Worm (Caenorhabditis elegans) whole organism, young adult: Measurements from ENCODE around the gene hip-1.

ENCODE experiments used
- K11D2.4 ChIP-seq: fragments of 200-800 bp; sonication (Bioruptor generic); IDR thresholded peaks from 2 replicates; pipeline ENCODE4 v1.3.6; 2022; ENCODE audit warnings: missing genetic modification reagents, missing genetic modification characterization, missing compliant biosample characterization
- K12H6.12 ChIP-seq: fragments of 200-800 bp; sonication (Bioruptor generic); optimal IDR thresholded peaks from 2 replicates; lab custom pipeline; 2018; ENCODE audit warnings: mild to moderate bottlenecking, missing genetic modification characterization, missing compliant biosample characterization
- Y56A3A.18 ChIP-seq: fragments of 200-800 bp; sonication (Bioruptor generic); IDR thresholded peaks from 2 replicates; pipeline ENCODE4 v1.3.6; 2022; ENCODE audit warnings: missing genetic modification reagents, missing genetic modification characterization, missing compliant biosample characterization
- ama-1 ChIP-seq, 3 experiments: fragments of 150-350 bp in 1 of 3; sonication (generic microtip) in 2 of 3; optimal IDR thresholded peaks; 2 replicates each; lab custom pipeline; 2014 to 2018; ENCODE audit warnings: missing biosample characterization in 2 of 3, missing genetic modification characterization in 2 of 3, missing genetic modification reagents in 2 of 3
- cebp-1 ChIP-seq, 2 experiments: fragments of 200-800 bp in 1 of 2; sonication (Bioruptor generic) in 1 of 2; sonication (generic microtip) in 1 of 2; IDR thresholded peaks in 1 of 2; optimal IDR thresholded peaks in 1 of 2; 2 replicates each; pipeline versions ENCODE4 v1.3.6 to Lab custom; 2017 to 2022; ENCODE audit warnings: missing compliant biosample characterization in 2 of 2, missing genetic modification characterization in 2 of 2, mild to moderate bottlenecking in 1 of 2, missing genetic modification reagents in 1 of 2, moderate library complexity in 1 of 2
- ceh-91 ChIP-seq: fragments of 200-800 bp; sonication (Bioruptor generic); IDR thresholded peaks from 2 replicates; pipeline ENCODE4 v1.3.6; 2022; ENCODE audit warnings: missing genetic modification reagents, missing genetic modification characterization, missing compliant biosample characterization
- chd-7 ChIP-seq: sonication (generic microtip); optimal IDR thresholded peaks from 2 replicates; lab custom pipeline; 2016; ENCODE audit warnings: mild to moderate bottlenecking, missing genetic modification characterization, moderate library complexity, missing compliant biosample characterization
- dpl-1 ChIP-seq: fragments of 150-350 bp; optimal IDR thresholded peaks from 2 replicates; lab custom pipeline; 2014; ENCODE audit warnings: missing biosample characterization, missing genetic modification reagents, missing genetic modification characterization
- egl-18 ChIP-seq: fragments of 200-800 bp; sonication (Bioruptor generic); IDR thresholded peaks from 2 replicates; pipeline ENCODE4 v1.3.6; 2022; ENCODE audit warnings: missing genetic modification reagents, missing genetic modification characterization, missing compliant biosample characterization
- egl-44 ChIP-seq: fragments of 200-800 bp; sonication (Bioruptor generic); IDR thresholded peaks from 2 replicates; pipeline ENCODE4 v1.3.6; 2022; ENCODE audit warnings: missing genetic modification reagents, missing genetic modification characterization, missing compliant biosample characterization
- egrh-3 ChIP-seq: fragments of 200-800 bp; sonication (Bioruptor generic); IDR thresholded peaks from 2 replicates; pipeline ENCODE4 v1.3.6; 2022; ENCODE audit warnings: missing genetic modification reagents, missing genetic modification characterization, missing compliant biosample characterization
- hmg-20 ChIP-seq: fragments of 200-800 bp; sonication (Bioruptor generic); IDR thresholded peaks from 2 replicates; pipeline ENCODE4 v1.3.6; 2022; ENCODE audit warnings: missing genetic modification reagents, missing genetic modification characterization, missing compliant biosample characterization
- hsf-1 ChIP-seq: fragments of 200-800 bp; sonication (Bioruptor generic); IDR thresholded peaks from 2 replicates; pipeline ENCODE4 v1.3.6; 2022; ENCODE audit warnings: missing genetic modification reagents, missing genetic modification characterization, missing compliant biosample characterization
- lin-35 ChIP-seq, 3 experiments: fragments of 150-350 bp in 2 of 3; sonication (generic microtip) in 1 of 3; optimal IDR thresholded peaks; 2 replicates each; lab custom pipeline; 2014 to 2018; ENCODE audit warnings: missing biosample characterization in 3 of 3, missing genetic modification characterization in 3 of 3, missing genetic modification reagents in 3 of 3
- lin-40 ChIP-seq: sonication (generic microtip); optimal IDR thresholded peaks from 2 replicates; lab custom pipeline; 2016; ENCODE audit warnings: missing genetic modification characterization, mild to moderate bottlenecking, missing compliant biosample characterization, missing genotype, missing genetic modification reagents
- nfya-1 ChIP-seq: sonication (generic microtip); optimal IDR thresholded peaks from 2 replicates; lab custom pipeline; 2017; ENCODE audit warnings: antibody characterized with exemption, missing compliant biosample characterization, missing genetic modification characterization, borderline replicate concordance; ENCODE audit not compliant: insufficient read depth
- nhr-80 ChIP-seq: sonication (generic microtip); optimal IDR thresholded peaks from 2 replicates; lab custom pipeline; 2016; ENCODE audit warnings: missing genetic modification characterization, missing compliant biosample characterization
- pha-4 ChIP-seq: fragments of 150-350 bp; sonication (generic microtip); optimal IDR thresholded peaks from 2 replicates; lab custom pipeline; 2014; ENCODE audit warnings: missing biosample characterization, missing genetic modification reagents, missing genetic modification characterization
- sea-2 ChIP-seq: fragments of 200-800 bp; sonication (Bioruptor generic); IDR thresholded peaks from 2 replicates; pipeline ENCODE4 v1.3.6; 2022; ENCODE audit warnings: missing genetic modification characterization, missing compliant biosample characterization
- zfh-2 ChIP-seq: fragments of 200-800 bp; sonication (Bioruptor generic); conservative IDR thresholded peaks from 2 replicates; pipeline ENCODE4 v1.3.6; 2022; ENCODE audit warnings: missing genetic modification reagents, missing genetic modification characterization, missing compliant biosample characterization

Gene hip-1

DNA sequence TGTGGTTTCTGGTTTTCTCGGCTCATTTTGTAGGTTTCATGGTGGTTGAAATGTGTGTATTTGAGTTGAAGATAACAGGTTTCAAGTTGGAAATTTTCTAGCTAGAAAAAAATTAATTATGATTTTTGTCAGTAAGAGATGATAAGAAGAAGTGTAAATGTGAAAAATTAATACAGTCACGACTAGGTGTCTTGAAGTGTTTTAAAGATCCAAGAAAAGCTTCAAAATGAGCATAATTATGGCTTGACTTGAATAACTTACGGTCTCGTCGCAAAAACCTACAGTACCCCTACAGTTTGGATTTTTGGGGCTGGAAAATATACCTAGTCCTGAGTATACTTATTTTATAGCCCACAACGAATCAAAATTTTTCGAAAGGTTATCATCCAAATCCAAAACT, 51.9 kb downstream of the hip-1 start, which contains the start of gene exc-12:
Gene exc-12 (minus strand): TSS at position 101 of the 400 bp plus-strand sequence.
- TF ChIP-seq egl-18 (GFP tag; lab: Robert Waterston, UW) (no peak), nhr-80 (tag; lab: Kevin White, UChicago) (no peak), pha-4 (tag; lab: Kevin White, UChicago) (no peak), hmg-20 (GFP tag; lab: Robert Waterston, UW) (no peak), nfya-1 (tag; lab: Kevin White, UChicago) (no peak), ama-1 (optimal IDR thresholded peaks at IDR 0.05; lab: Kevin White, UChicago) (no peak), ama-1 (GFP tag; optimal IDR thresholded peaks at IDR 0.05; lab: Kevin White, UChicago) (no peak), hsf-1 (GFP tag; lab: Robert Waterston, UW) (no peak), lin-35 (GFP tag; optimal IDR thresholded peaks at IDR 0.05; lab: Kevin White, UChicago) (no peak), egrh-3 (GFP tag; lab: Robert Waterston, UW) (no peak), egl-44 (GFP tag; lab: Robert Waterston, UW) (no peak), chd-7 (no peak), K11D2.4 (GFP tag; lab: Robert Waterston, UW) (no peak)

DNA sequence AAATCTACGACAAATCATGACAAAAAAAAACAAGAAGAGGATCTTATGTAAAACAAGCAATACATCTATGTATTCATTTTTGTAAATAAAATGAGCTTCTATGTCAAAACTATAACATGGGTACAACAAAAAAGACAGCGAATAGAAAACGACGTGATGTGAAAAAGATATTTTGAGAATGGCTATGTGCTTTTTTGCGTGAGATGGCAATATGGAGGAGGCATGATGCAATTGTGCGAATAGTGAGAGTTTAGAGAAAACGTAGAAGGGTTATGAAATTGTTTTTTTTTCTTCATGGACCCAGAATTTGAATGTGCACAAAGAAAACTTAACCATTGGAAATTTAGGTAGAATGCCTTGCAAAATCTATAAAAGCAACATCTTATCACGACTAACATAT, 56.3 kb downstream of the hip-1 start:
- peak in 1 of 3 experiments; percentile 14 for TF ChIP-seq lin-35 (GFP tag; optimal IDR thresholded peaks at IDR 0.05; lab: Kevin White, UChicago)
- TF ChIP-seq dpl-1 = no peak

DNA sequence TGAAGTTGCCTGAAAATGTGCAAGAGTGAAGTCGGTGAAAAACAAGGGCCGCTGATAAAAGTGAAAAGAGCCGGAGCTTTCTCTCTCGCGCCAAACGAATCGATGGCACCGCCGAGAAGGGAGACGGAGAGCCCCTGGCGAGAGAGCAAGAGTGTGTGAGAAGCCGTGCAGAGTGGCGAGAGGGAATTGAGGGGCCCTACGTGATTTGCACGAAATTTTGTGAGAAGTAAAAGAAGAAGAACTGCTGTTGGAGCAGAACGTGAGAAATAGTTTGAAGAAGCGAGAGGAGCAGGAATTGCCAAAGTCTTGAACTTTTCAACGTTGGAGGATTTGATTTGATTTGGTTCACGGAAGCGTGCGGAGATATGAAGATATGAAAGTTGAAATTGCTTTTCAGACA, 57.4 kb downstream of the hip-1 start, which contains the start of gene aldo-1:
Gene aldo-1 (minus strand): TSS at position 9 of the 400 bp plus-strand sequence.
- TF ChIP-seq lin-40 (tag; lab: Kevin White, UChicago) (peak; percentile 5), sea-2 (GFP tag; lab: Robert Waterston, UW) (no peak), Y56A3A.18 (GFP tag; lab: Robert Waterston, UW) (no peak), zfh-2 (peak; percentile 70), egrh-3 (GFP tag; lab: Robert Waterston, UW) (peak; percentile 38; the same call in 1 of the 2 replicates), cebp-1 (GFP tag; IDR thresholded peaks at IDR 0.05; lab: Robert Waterston, UW) (0 out of 2 replicates have a peak, but pooled peaks have one; percentile 23), cebp-1 (tag; optimal IDR thresholded peaks at IDR 0.05; lab: Kevin White, UChicago) (no peak), ceh-91 (no peak), chd-7 (no peak), K12H6.12 (tag; lab: Kevin White, UChicago) (peak; percentile 4)
